Fruit fly (Drosophila melanogaster): ENCODE data around the gene CG14286.

Gene CG14286

DNA sequence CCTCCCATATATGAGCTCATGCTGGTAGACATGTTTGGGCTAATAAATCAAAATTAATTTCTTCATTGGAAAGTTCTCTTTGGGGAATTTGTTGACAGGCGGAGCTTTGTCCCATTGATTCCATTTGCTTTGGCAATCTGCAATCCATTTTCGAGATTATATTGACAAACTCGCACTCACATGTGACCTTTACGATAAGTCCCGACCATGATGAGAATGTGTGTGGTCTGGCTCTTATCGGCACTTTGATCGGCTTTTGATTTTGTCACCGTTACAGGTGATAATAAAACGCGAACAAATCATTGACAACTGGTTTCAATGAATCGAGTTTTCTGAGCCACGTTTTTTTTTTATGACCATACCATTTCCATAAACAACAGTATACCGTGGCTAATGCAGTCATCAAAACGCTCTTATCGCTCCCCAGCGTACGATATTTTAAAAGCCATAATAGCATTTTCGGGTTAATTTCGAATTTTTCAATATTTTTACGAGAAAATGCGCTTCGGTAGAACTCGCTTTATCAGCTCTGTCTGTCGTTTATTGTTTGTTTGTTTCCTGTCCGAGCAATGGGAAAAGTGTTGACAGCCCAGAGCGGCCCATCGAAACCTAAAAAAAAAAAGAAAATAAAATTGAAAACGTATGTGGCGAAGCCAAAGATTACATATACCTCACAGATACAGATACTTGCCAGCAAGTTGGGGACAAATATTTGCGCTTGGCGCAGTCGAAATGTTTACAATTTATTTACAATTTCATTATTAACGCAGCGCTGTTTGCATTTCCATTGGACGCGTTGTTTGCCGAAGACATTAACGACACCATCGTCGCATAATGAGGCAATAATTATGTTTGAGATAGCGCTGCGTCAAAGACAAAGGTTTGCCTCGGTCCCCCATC lies 26.3 kb upstream of the CG14286 start:
- TF ChIP-seq noc (tag; optimal IDR thresholded peaks at IDR 0.05) = no peak

DNA sequence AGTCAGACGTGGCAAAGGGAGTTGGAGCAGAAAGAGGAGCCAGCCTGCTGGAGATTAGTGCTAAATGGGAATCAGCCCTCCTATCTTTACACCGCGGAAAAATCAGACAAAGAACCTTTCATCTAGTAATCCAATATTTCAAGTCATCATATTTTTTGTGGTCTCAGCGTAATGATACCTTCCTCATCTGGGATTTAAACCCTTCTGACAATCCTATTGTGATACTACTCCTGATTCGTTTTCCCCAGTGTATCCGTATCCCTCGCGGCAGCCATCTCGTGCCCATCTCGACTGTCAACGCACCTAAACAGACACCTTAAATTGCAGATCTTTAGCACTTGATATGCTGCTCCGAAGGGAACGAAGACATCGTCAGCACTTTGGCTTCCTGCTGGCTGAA lies 25.5 kb upstream of the CG14286 start:
- TF ChIP-seq noc (tag; optimal IDR thresholded peaks at IDR 0.05) = no peak

DNA sequence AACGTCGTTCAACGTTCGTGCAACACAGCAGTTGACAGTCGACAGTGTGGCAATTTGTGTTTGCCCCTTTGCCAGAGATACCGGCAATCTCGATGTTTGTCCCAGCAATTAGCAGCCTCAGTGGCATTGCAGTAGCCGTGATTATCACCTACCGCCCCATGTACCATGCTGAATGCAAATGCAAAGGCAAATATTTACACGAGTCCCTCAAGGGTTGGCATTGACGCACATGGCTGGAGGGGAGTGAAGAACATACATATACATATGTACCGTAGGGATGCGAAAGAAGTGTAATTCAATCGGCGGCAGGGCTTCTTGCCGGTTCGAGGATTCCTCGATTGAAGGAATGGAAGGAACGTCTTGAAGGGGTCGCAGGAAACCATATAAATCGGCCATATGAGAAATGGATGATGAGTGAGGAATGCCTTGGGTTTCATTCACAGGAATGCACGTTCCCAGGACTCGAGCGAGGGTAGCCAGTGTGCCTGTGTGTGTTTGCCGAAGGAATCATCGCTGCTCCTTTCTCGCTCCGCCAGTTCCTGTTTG lies 23.9 kb upstream of the CG14286 start:
- TF ChIP-seq noc (tag; optimal IDR thresholded peaks at IDR 0.05) = no peak

DNA sequence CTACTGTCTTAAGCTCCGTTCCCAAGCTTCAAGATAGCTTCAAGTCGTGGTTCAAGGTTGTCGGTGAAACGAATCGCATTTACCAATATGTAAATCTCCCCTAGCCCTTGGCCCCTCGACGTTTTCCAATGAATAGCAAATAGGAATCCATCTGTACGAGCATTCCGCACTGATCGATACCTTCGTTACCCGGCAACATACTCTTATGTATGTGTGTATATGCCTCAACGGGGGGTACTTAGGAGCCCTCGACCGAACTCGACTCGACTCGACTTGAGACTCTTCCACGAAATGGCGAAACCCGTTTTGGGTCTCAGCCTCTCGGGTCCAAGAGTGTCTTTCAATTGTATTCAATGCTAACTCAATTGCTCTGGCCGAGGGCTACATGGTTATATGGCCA lies 22.2 kb upstream of the CG14286 start:
- TF ChIP-seq noc (tag; optimal IDR thresholded peaks at IDR 0.05) = no peak

DNA sequence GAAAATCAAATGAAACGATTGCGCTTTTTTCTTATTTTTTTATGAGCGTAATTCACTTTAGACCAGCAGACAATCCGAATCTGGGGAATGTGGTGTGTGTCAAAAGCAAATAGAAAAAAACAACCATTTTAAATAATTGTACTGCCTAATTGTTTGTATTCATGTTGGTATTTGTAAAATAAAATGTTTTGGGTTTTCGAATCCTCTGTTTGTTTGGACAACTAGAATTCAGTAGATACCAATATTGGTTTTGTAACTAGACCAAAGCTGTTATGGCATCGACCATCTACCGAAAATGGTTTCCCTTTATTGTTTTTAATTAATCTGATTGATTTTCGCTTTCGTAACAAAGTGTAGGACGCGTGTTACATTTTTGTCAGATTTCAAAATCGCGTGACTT lies 13.0 kb upstream of the CG14286 start:
- TF ChIP-seq noc (tag; optimal IDR thresholded peaks at IDR 0.05) = no peak

DNA sequence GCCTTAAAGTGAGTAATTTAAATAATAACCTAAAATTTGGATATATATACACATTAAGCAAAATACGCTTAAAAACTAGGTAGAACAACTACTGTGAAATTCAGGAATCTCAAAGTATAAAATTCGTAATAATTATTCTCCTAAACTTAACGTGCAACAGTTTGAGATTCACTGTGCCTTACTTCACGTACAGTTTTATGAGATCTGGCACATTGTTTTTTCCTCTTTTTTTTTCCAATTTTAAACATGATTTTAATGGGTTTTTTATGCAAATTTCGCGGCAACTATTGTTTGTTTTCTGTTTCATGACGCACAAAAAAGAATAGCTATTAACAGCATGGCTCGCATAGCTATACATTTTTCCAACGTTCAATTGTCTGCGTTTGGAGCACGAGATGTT lies 12.0 kb upstream of the CG14286 start:
- TF ChIP-seq noc (tag; optimal IDR thresholded peaks at IDR 0.05) = no peak

DNA sequence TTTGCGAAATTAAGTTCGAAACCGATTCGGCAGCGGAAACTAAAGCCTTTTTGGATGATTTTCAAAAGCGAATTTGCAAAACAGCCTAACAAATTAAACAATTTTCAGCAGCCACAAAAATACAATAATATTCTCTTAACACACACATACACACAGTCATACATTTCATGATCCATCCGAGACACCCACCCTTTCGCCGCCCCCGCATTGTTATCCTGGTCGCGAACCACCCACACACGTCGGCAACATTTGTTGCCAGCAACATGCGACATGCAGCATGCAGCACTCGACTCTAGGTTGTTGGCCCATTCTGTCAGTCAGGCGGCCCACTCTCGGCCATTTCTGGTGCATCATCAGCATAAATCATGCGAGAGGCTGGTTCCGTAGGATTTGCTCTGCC lies 9.9 kb upstream of the CG14286 start:
- TF ChIP-seq noc (tag; optimal IDR thresholded peaks at IDR 0.05) = no peak

DNA sequence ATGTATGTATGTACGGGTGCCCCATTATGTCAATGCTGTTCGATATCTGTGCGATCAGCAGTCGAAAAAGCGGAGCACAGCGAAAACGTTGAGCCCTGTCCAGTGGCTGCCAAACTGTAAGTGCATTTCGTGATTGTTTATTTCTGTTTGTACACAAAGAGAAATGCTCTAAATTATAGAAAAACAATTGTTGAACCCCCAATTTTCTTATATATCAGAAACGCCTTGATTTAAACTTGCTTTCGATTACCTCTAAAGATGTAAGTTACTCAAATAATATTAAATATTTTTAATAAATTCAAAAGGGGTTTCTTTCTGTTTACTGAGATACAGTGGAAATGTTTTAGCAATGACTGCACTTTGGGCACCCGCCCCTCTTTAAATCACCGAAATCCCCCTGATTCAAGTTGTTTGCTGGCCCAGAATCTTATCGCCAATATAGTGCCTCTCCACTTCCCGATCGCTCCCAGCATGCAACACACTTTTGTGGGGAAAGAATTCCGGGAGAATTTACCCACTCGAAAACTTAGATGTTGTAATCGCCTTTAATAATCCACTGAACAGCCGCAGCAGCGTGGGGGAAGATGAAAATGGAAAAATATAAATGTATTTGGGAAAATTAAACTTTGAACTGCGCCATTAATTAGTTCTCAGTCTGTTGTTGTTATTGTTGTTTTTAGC lies 9.0 kb upstream of the CG14286 start:
- no peak for TF ChIP-seq noc (tag; optimal IDR thresholded peaks at IDR 0.05)

DNA sequence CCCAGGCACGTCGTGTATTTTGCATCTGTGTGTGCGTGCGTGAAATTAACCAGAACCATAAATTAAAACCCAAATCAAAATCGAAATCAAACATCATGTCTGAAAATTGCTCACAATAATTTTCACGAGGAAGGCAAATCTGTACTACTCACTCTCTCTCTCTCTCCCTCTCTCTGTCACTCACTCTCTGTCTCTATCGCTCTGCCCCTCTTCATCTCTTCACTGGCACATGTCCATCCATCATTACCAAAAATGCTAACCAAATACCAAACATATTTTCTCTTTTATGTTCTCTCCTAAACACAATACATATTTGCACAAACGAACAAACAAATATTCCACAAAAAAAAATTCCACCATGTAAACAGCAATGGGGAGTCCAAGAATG lies 8.5 kb upstream of the CG14286 start:
- no peak for TF ChIP-seq noc (tag; optimal IDR thresholded peaks at IDR 0.05)

DNA sequence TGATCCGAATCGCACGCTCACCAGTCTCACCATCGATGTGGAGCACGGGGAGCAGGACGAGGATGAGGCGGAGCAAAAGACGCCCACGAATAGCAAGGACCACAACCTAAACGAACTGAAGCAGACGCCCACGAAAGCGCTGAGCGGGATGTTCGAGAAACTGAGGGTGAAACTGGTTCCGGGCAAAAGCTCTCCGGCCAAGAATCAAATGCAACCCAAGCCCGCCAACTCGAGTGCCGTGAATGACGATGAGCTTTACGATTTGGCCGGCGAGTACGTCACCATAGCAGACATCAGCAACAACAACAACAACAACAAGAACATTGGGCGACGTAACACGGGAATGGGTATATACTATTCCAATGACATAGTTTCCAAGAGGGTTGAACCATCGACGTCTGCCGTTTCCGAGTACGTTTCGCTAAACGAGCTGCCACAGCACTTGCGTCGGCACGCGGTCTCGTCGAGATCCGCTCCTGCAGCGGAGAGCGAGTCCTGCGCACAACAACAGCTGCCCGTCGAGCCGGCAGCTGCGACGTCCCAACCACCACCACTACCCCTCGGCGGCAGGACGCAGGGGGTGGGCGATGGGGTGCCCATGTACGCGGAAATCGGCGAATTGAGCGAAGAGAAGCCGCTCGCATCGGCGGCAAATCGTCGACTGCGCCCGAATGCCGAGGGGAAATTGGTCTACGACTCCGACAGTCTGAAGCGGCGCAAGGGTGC lies 6.4 kb upstream of the CG14286 start:
- no peak for TF ChIP-seq noc (tag; optimal IDR thresholded peaks at IDR 0.05)

DNA sequence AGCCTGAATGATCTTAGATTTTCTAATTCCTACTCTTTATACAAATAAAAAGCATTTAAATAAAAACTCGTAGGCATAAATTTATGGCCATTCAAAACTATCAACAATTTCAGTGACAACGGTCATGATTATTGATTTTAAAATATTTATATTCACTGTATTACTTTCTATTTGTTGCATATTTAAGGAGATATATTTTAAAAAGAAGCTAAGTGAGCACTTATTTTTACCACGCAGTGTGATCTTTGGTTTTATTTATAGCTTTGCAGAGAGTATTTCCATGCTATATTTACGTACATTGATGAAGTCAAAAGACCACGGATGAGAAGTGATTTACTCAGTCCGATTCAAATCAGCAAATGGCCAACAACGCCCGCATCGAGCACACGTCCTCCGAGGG lies 869 bp downstream of the CG14286 start, which contains the start of gene CG14285:
Gene CG14285, plus strand, starts transcription at position 339 of the 400 bp plus-strand sequence.
- no peak for TF ChIP-seq noc (tag; optimal IDR thresholded peaks at IDR 0.05)

DNA sequence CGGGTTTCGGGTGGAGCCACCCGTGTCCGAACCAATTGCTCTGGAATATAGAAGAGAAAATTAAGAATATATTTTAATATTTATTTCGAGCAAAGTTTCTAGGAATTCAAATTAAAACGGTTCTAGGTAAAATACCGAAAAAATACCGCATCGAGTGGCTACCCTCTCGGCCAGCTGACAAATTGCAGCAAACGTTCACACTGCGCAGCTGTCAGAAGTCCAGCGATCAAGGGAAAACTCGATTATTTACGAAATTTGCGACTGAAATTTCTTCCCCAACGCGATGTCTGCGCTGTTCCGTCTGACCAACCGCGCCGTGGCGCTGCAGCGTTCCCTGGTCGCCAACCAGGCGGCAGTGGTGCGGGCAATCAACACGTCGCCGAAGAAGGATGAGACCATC lies 3.3 kb downstream of the CG14286 start, which contains the start of gene NP15.6:
Gene NP15.6, plus strand, starts transcription at position 204 of the 400 bp plus-strand sequence.
- TF ChIP-seq noc (tag; optimal IDR thresholded peaks at IDR 0.05) = no peak

DNA sequence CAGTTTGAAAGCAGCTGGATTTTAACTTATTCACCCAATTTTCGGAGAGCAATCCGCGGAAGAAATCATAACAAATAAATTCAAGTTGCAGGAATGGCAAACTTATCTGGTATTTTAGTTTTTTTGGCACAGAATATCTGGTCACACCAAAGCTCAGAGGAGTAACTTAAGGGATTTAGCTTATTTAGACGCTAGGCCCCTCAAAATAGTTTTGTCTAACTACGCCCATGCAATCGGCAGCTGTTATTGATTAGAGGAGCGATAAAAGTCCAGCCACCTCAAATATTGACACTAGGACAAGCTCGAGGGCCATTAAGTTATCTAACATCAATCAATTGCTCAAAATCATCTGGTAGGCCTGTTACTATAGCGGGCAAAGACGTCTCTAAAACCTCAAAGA lies 4.9 kb downstream of the CG14286 start, which contains the start of the genes GatA and P5cr:
Gene GatA, minus strand, starts transcription at position 100 of the 400 bp plus-strand sequence.
Gene P5cr, plus strand, starts transcription at position 174 of the 400 bp plus-strand sequence.
- TF ChIP-seq noc (tag; optimal IDR thresholded peaks at IDR 0.05) = peak; percentile 78

DNA sequence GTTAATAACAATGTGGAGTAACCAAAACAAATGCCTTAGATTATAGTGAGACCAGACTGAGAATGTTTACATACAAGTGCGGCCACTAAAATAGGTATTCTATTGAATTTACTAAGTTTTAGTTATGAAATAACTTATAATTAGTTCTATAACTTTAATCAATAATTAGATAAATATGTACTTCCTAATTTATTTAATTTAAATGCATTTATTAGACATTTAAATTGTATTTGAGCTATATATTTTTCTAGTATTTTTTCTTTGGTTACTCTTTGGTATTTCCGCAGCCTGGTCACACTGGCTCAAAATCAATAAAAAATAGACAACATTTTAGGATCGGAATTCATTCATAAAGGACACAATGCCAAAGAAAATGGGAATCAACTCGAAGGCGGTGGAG lies 7.3 kb downstream of the CG14286 start, which contains the start of the genes Prp18 and CG6013:
Gene Prp18, minus strand, starts transcription at position 62 of the 400 bp plus-strand sequence.
Gene CG6013, plus strand, starts transcription at position 294 of the 400 bp plus-strand sequence.
- peak; percentile 58 for TF ChIP-seq noc (tag; optimal IDR thresholded peaks at IDR 0.05)

DNA sequence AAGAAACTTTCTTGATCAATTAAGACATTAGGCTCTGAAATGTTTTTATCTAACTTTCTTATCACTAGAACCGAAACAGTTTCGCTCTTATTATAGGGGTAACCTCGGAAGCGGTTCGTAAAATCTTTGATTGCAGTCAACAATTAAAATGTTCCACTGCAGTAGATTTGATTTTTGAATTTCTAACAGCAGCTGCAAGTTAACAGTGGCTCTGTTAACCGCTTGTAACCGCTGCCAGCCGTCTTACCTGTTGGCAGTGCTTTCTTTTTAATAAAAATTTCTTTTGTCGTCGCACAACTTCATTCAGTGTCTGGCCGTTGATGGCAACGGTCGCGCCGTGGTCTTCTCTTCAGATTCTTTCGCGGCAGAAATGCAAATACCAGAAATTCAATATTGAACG lies 9.3 kb downstream of the CG14286 start, which contains the start of gene CG6026:
Gene CG6026, plus strand, starts transcription at position 301 of the 400 bp plus-strand sequence.
- no peak for TF ChIP-seq noc (tag; optimal IDR thresholded peaks at IDR 0.05)

Measured in whole organism, larva.